Worm (Caenorhabditis elegans) whole organism, L2 larva: ENCODE results near the gene H40L08.7.

ENCODE experiments used
- C34F6.9 ChIP-seq: fragments of 150-350 bp; optimal IDR thresholded peaks from 2 replicates; lab custom pipeline; 2014; ENCODE audit warnings: missing biosample characterization, missing genetic modification characterization
- F13H6.1 ChIP-seq: sonication (generic microtip); optimal IDR thresholded peaks from 2 replicates; lab custom pipeline; 2016; ENCODE audit warnings: missing genetic modification characterization, missing compliant biosample characterization
- Y55F3AM.14 ChIP-seq: fragments of 200-800 bp; sonication (Bioruptor generic); optimal IDR thresholded peaks from 2 replicates; lab custom pipeline; 2018; ENCODE audit warnings: mild to moderate bottlenecking, missing genetic modification characterization, missing compliant biosample characterization
- ZK546.5 ChIP-seq: sonication (generic microtip); optimal IDR thresholded peaks from 2 replicates; lab custom pipeline; 2017; ENCODE audit warnings: missing biosample characterization, missing genetic modification characterization
- alr-1 ChIP-seq: fragments of 150-350 bp; optimal IDR thresholded peaks from 2 replicates; lab custom pipeline; 2014; ENCODE audit warnings: missing biosample characterization, missing genetic modification characterization
- ama-1 ChIP-seq: fragments of 150-350 bp; optimal IDR thresholded peaks from 2 replicates; lab custom pipeline; 2018; ENCODE audit warnings: inconsistent platforms
- blmp-1 ChIP-seq: sonication (generic microtip); optimal IDR thresholded peaks from 2 replicates; lab custom pipeline; 2017; ENCODE audit warnings: missing genetic modification characterization, mild to moderate bottlenecking, missing compliant biosample characterization, antibody characterized with exemption, moderate library complexity; ENCODE audit not compliant: insufficient read depth
- ceh-16 ChIP-seq: fragments of 150-350 bp; optimal IDR thresholded peaks from 2 replicates; lab custom pipeline; 2014; ENCODE audit warnings: missing biosample characterization, missing genetic modification characterization
- ceh-82 ChIP-seq: fragments of 150-350 bp; optimal IDR thresholded peaks from 2 replicates; lab custom pipeline; 2014; ENCODE audit warnings: missing biosample characterization, missing genetic modification characterization
- dmd-4 ChIP-seq: sonication (generic microtip); optimal IDR thresholded peaks from 2 replicates; lab custom pipeline; 2017; ENCODE audit warnings: missing biosample characterization, missing genetic modification characterization
- egl-27 ChIP-seq: sonication (generic microtip); optimal IDR thresholded peaks from 3 replicates; lab custom pipeline; 2017; ENCODE audit warnings: missing biosample characterization, missing genetic modification reagents, missing genetic modification characterization
- elt-1 ChIP-seq: fragments of 150-350 bp; optimal IDR thresholded peaks from 2 replicates; lab custom pipeline; 2014; ENCODE audit warnings: missing biosample characterization, missing genetic modification characterization
- elt-3 ChIP-seq: sonication (generic microtip); optimal IDR thresholded peaks from 2 replicates; lab custom pipeline; 2017; ENCODE audit warnings: missing biosample characterization, missing genetic modification characterization
- fos-1 ChIP-seq: fragments of 150-350 bp; optimal IDR thresholded peaks from 2 replicates; lab custom pipeline; 2014; ENCODE audit warnings: missing biosample characterization, missing genetic modification characterization
- gmeb-1 ChIP-seq: fragments of 150-350 bp; optimal IDR thresholded peaks from 2 replicates; lab custom pipeline; 2014; ENCODE audit warnings: missing biosample characterization, missing genetic modification characterization
- lin-11 ChIP-seq: fragments of 150-350 bp; sonication (generic microtip); optimal IDR thresholded peaks from 2 replicates; lab custom pipeline; 2014; ENCODE audit warnings: missing biosample characterization, missing genetic modification characterization, inconsistent platforms, mixed read lengths
- lin-13 ChIP-seq: fragments of 150-350 bp; optimal IDR thresholded peaks from 2 replicates; lab custom pipeline; 2014; ENCODE audit warnings: missing biosample characterization, missing genetic modification reagents, missing genetic modification characterization
- mab-5 ChIP-seq: fragments of 150-350 bp; optimal IDR thresholded peaks from 2 replicates; lab custom pipeline; 2014; ENCODE audit warnings: missing biosample characterization, missing genetic modification characterization
- mbf-1 ChIP-seq: sonication (generic microtip); optimal IDR thresholded peaks from 2 replicates; lab custom pipeline; 2017; ENCODE audit warnings: missing biosample characterization, missing genetic modification characterization
- mdl-1 ChIP-seq, 2 experiments: fragments of 150-350 bp in 1 of 2; sonication (generic microtip) in 1 of 2; optimal IDR thresholded peaks; 2 replicates each; lab custom pipeline; 2017; ENCODE audit warnings: missing biosample characterization in 2 of 2, missing genetic modification characterization in 2 of 2
- nhr-10 ChIP-seq: sonication (generic microtip); optimal IDR thresholded peaks from 2 replicates; lab custom pipeline; 2017; ENCODE audit warnings: missing biosample characterization, missing genetic modification characterization
- nhr-11 ChIP-seq: fragments of 150-350 bp; optimal IDR thresholded peaks from 2 replicates; lab custom pipeline; 2014; ENCODE audit warnings: missing biosample characterization, missing genetic modification characterization
- nhr-21 ChIP-seq: fragments of 150-350 bp; optimal IDR thresholded peaks from 2 replicates; lab custom pipeline; 2014; ENCODE audit warnings: missing biosample characterization, missing genetic modification characterization
- nhr-23 ChIP-seq: fragments of 150-350 bp; optimal IDR thresholded peaks from 2 replicates; lab custom pipeline; 2014; ENCODE audit warnings: missing biosample characterization, missing genetic modification reagents, missing genetic modification characterization
- nhr-237 ChIP-seq: fragments of 150-350 bp; optimal IDR thresholded peaks from 2 replicates; lab custom pipeline; 2014; ENCODE audit warnings: missing biosample characterization, missing genetic modification characterization
- nhr-77 ChIP-seq: fragments of 150-350 bp; optimal IDR thresholded peaks from 2 replicates; lab custom pipeline; 2014; ENCODE audit warnings: missing biosample characterization, missing genetic modification characterization
- sem-4 ChIP-seq: fragments of 150-350 bp; optimal IDR thresholded peaks from 2 replicates; lab custom pipeline; 2014; ENCODE audit warnings: missing biosample characterization, missing genetic modification reagents, missing genetic modification characterization
- sma-3 ChIP-seq: sonication (generic microtip); optimal IDR thresholded peaks from 2 replicates; lab custom pipeline; 2016; ENCODE audit warnings: missing genetic modification reagents, missing genetic modification characterization, missing compliant biosample characterization
- unc-55 ChIP-seq: fragments of 150-350 bp; sonication (generic microtip); optimal IDR thresholded peaks from 3 replicates; lab custom pipeline; 2014; ENCODE audit warnings: missing biosample characterization, missing genetic modification reagents, missing genetic modification characterization
- unc-62 ChIP-seq: fragments of 150-350 bp; optimal IDR thresholded peaks from 2 replicates; lab custom pipeline; 2014; ENCODE audit warnings: missing biosample characterization, missing genetic modification reagents, missing genetic modification characterization
- ztf-1 ChIP-seq: fragments of 200-800 bp; sonication (Bioruptor generic); conservative IDR thresholded peaks from 2 replicates; pipeline ENCODE4 v1.3.6; 2022; ENCODE audit warnings: missing genetic modification characterization, missing compliant biosample characterization
- ztf-11 ChIP-seq: sonication (generic microtip); optimal IDR thresholded peaks from 2 replicates; lab custom pipeline; 2017; ENCODE audit warnings: missing biosample characterization, missing genetic modification characterization

The H40L08.7 gene

ce11 chrX:15120545-15120944 lies 43.0 kb upstream of the H40L08.7 start:
- TF ChIP-seq elt-1 (tag; lab: Kevin White, UChicago) = no peak
- TF ChIP-seq mbf-1 = no peak
- no peak for TF ChIP-seq sma-3 (GFP tag; lab: Kevin White, UChicago)

ce11 chrX:15116514-15116913 lies 39.0 kb upstream of the H40L08.7 start, which contains the start of gene R07D5.2:
Gene R07D5.2, minus strand, starts transcription at chrX:15116614.
- no peak for TF ChIP-seq nhr-23
- no peak for TF ChIP-seq nhr-21 (tag; lab: Kevin White, UChicago)
- TF ChIP-seq lin-11 = no peak
- no peak for TF ChIP-seq gmeb-1
- TF ChIP-seq nhr-10 (tag; lab: Kevin White, UChicago) = no peak
- TF ChIP-seq fos-1 (tag; lab: Kevin White, UChicago) = no peak
- TF ChIP-seq mdl-1 (tag; optimal IDR thresholded peaks at IDR 0.05; lab: Kevin White, UChicago) = no peak
- no peak for TF ChIP-seq dmd-4
- no peak for TF ChIP-seq nhr-11
- TF ChIP-seq lin-13 (GFP tag; lab: Kevin White, UChicago) = no peak
- TF ChIP-seq egl-27 = no peak
- no peak for TF ChIP-seq elt-1 (tag; lab: Kevin White, UChicago)
- no peak for TF ChIP-seq ama-1 (lab: Kevin White, UChicago)
- no peak for TF ChIP-seq ztf-1 (GFP tag; lab: Robert Waterston, UW)
- TF ChIP-seq unc-62 (GFP tag; lab: Kevin White, UChicago) = no peak
- TF ChIP-seq ZK546.5 (tag; lab: Kevin White, UChicago) = no peak
- TF ChIP-seq nhr-77 (tag; lab: Kevin White, UChicago) = no peak
- no peak for TF ChIP-seq ztf-11 (tag; lab: Kevin White, UChicago)
- TF ChIP-seq, all 48 proteins: peak for 0

- TF ChIP-seq lin-13 (GFP tag; lab: Kevin White, UChicago) (no peak), alr-1 (tag; lab: Kevin White, UChicago) (no peak), dmd-4 (no peak), mab-5 (tag; lab: Kevin White, UChicago) (no peak), elt-3 (tag; lab: Kevin White, UChicago) (no peak)
Observed at ce11 chrX:15115748-15116147, 38.2 kb upstream of the H40L08.7 start.

ce11 chrX:15112172-15112571 lies 34.6 kb upstream of the H40L08.7 start:
- TF ChIP-seq nhr-77 (tag; lab: Kevin White, UChicago) (no peak), ama-1 (lab: Kevin White, UChicago) (no peak), elt-1 (tag; lab: Kevin White, UChicago) (no peak), C34F6.9 (tag; lab: Kevin White, UChicago) (no peak), mab-5 (tag; lab: Kevin White, UChicago) (no peak)

- TF ChIP-seq nhr-10 (tag; lab: Kevin White, UChicago) (no peak), nhr-237 (tag; lab: Kevin White, UChicago) (no peak), F13H6.1 (tag; lab: Kevin White, UChicago) (no peak), elt-3 (tag; lab: Kevin White, UChicago) (no peak), ceh-82 (tag; lab: Kevin White, UChicago) (no peak), ztf-1 (GFP tag; lab: Robert Waterston, UW) (no peak), Y55F3AM.14 (no peak), lin-11 (no peak), unc-55 (no peak)
- TF ChIP-seq, all 48 proteins: peak for 0
Observed at ce11 chrX:15107747-15108252, 30.3 kb upstream of the H40L08.7 start, which contains the start of gene mlt-9. Gene mlt-9, minus strand, starts transcription at chrX:15107797.

ce11 chrX:15104963-15105493 lies 27.5 kb upstream of the H40L08.7 start:
- TF ChIP-seq mab-5 (tag; lab: Kevin White, UChicago) (no peak), blmp-1 (tag; lab: Kevin White, UChicago) (peak; percentile 89), sem-4 (tag; lab: Kevin White, UChicago) (peak; percentile 31), lin-11 (no peak), nhr-11 (no peak), nhr-23 (no peak), fos-1 (tag; lab: Kevin White, UChicago) (no peak), nhr-21 (tag; lab: Kevin White, UChicago) (peak; percentile 22), ceh-16 (tag; lab: Kevin White, UChicago) (no peak)
